Fruit fly (Drosophila melanogaster): Measurements from ENCODE around the gene CG6171.

CG6171 gene

dm6 chr3R:15328083-15328779, 35.4 kb downstream of the CG6171 start, which contains the start of the genes CG6236 and ea (continued):
- TF ChIP-seq CG6854 (GFP tag; optimal IDR thresholded peaks at IDR 0.05) (peak; percentile 9), CG11398 (GFP tag; optimal IDR thresholded peaks at IDR 0.05) (no peak), CG2199 (GFP tag; IDR thresholded peaks at IDR 0.05) (no peak), ERR (GFP tag; optimal IDR thresholded peaks at IDR 0.05) (no peak), ash1 (GFP tag; optimal IDR thresholded peaks at IDR 0.05) (no peak), gcm2 (GFP tag; optimal IDR thresholded peaks at IDR 0.05) (no peak), CG33213 (GFP tag; optimal IDR thresholded peaks at IDR 0.05) (no peak), MTF-1 (GFP tag; optimal IDR thresholded peaks at IDR 0.05; ENCODE audit: borderline replicate concordance) (no peak), CG1233 (GFP tag; optimal IDR thresholded peaks at IDR 0.05) (no peak), Awh (GFP tag; IDR thresholded peaks at IDR 0.05) (no peak), zfh1 (GFP tag; IDR thresholded peaks at IDR 0.05) (no peak), Dip2 (GFP tag; IDR thresholded peaks at IDR 0.05) (no peak), Chrac-16 (GFP tag; optimal IDR thresholded peaks at IDR 0.05) (no peak), CG6813 (GFP tag; optimal IDR thresholded peaks at IDR 0.05) (no peak), pzg (GFP tag; optimal IDR thresholded peaks at IDR 0.05) (peak; percentile 79), CG34422 (GFP tag; IDR thresholded peaks at IDR 0.05) (no peak), CG11723 (GFP tag; optimal IDR thresholded peaks at IDR 0.05) (no peak), CG2889 (GFP tag; IDR thresholded peaks at IDR 0.05) (no peak), CG17568 (GFP tag; optimal IDR thresholded peaks at IDR 0.05) (no peak), salm (tag; optimal IDR thresholded peaks at IDR 0.05) (no peak), sug (tag; optimal IDR thresholded peaks at IDR 0.05) (no peak), BEAF-32 (GFP tag; optimal IDR thresholded peaks at IDR 0.05) (no peak), CG3995 (GFP tag; optimal IDR thresholded peaks at IDR 0.05) (peak; percentile 61), Dp (GFP tag; optimal IDR thresholded peaks at IDR 0.05) (peak; percentile 30), sens (GFP tag) (no peak), insv (GFP tag; optimal IDR thresholded peaks at IDR 0.05) (no peak), CG10274 (GFP tag; optimal IDR thresholded peaks at IDR 0.05) (no peak), CG18262 (tag; optimal IDR thresholded peaks at IDR 0.05) (no peak), CG15696 (tag; optimal IDR thresholded peaks at IDR 0.05) (no peak), Trl (optimal IDR thresholded peaks at IDR 0.05) (no peak), Trl (GFP tag; optimal IDR thresholded peaks at IDR 0.05) (no peak), wdn (GFP tag; IDR thresholded peaks at IDR 0.05) (no peak), CG4404 (GFP tag; IDR thresholded peaks at IDR 0.05) (no peak), CG2712 (tag; optimal IDR thresholded peaks at IDR 0.05) (no peak), Six4 (GFP tag; optimal IDR thresholded peaks at IDR 0.05) (no peak), CG13424 (tag; optimal IDR thresholded peaks at IDR 0.05) (no peak), Oli (tag; optimal IDR thresholded peaks at IDR 0.05) (no peak), Drgx (GFP tag; IDR thresholded peaks at IDR 0.05) (no peak), z (GFP tag; IDR thresholded peaks at IDR 0.05) (no peak), cg (GFP tag; optimal IDR thresholded peaks at IDR 0.05) (no peak), lmd (GFP tag; IDR thresholded peaks at IDR 0.05) (no peak), cad (GFP tag; optimal IDR thresholded peaks at IDR 0.05) (no peak), odd (GFP tag; optimal IDR thresholded peaks at IDR 0.05) (no peak), usp (GFP tag; optimal IDR thresholded peaks at IDR 0.05) (no peak), CG12219 (GFP tag; optimal IDR thresholded peaks at IDR 0.05) (no peak), Hmx (GFP tag; optimal IDR thresholded peaks at IDR 0.05) (no peak), CG9437 (GFP tag; optimal IDR thresholded peaks at IDR 0.05) (no peak), stc (GFP tag; IDR thresholded peaks at IDR 0.05) (no peak), phol (tag; optimal IDR thresholded peaks at IDR 0.05) (no peak), CG8089 (GFP tag; optimal IDR thresholded peaks at IDR 0.05) (no peak), CG6765 (GFP tag; optimal IDR thresholded peaks at IDR 0.05) (no peak), Abd-B (GFP tag; optimal IDR thresholded peaks at IDR 0.05) (no peak)

Data from whole organism, embryonic.